Fruit fly (Drosophila melanogaster) whole organism, wandering third instar larva: ENCODE measurements around the gene Cep97.

ENCODE experiments used
- Abd-B ChIP-seq: fragments of >200 bp; optimal IDR thresholded peaks from 2 replicates; lab custom pipeline; 2017; ENCODE audit warnings: missing biosample characterization, missing genetic modification characterization
- CG32264 ChIP-seq: fragments of 200-800 bp; sonication (Bioruptor generic); optimal IDR thresholded peaks from 2 replicates; lab custom pipeline; 2016; ENCODE audit warnings: missing biosample characterization, missing genetic modification characterization
- CG9705 ChIP-seq: fragments of 200-800 bp; sonication (Bioruptor generic); optimal IDR thresholded peaks from 2 replicates; lab custom pipeline; 2018; ENCODE audit warnings: missing biosample characterization, mild to moderate bottlenecking, missing genetic modification characterization
- CrebA ChIP-seq: fragments of 200-800 bp; sonication (Bioruptor generic); optimal IDR thresholded peaks from 2 replicates; lab custom pipeline; 2016; ENCODE audit warnings: missing biosample characterization, mild to moderate bottlenecking, missing genetic modification characterization, borderline replicate concordance
- Dfd ChIP-seq: fragments of >200 bp; optimal IDR thresholded peaks from 2 replicates; lab custom pipeline; 2017; ENCODE audit warnings: missing biosample characterization, missing genetic modification characterization
- Dif ChIP-seq: fragments of 200-275, 200-300 bp; sonication (Bioruptor generic); optimal IDR thresholded peaks from 2 replicates; lab custom pipeline; 2018; ENCODE audit warnings: missing biosample characterization, missing genetic modification characterization; ENCODE audit not compliant: partially characterized antibody
- GATAd ChIP-seq: sonication (Bioruptor generic); optimal IDR thresholded peaks from 2 replicates; lab custom pipeline; 2016; ENCODE audit warnings: missing biosample characterization, missing genetic modification characterization
- HLH106 ChIP-seq: fragments of 200-800 bp; optimal IDR thresholded peaks from 3 replicates; lab custom pipeline; 2019; ENCODE audit warnings: missing biosample characterization, mild to moderate bottlenecking, missing genetic modification characterization, moderate library complexity
- Hnf4 ChIP-seq: fragments of 200-800 bp; sonication (Bioruptor generic); optimal IDR thresholded peaks from 2 replicates; lab custom pipeline; 2016; ENCODE audit warnings: missing biosample characterization, mild to moderate bottlenecking, missing genetic modification characterization
- Hr78 ChIP-seq: fragments of >200 bp; optimal IDR thresholded peaks from 2 replicates; lab custom pipeline; 2017; ENCODE audit warnings: missing biosample characterization, missing genetic modification characterization
- Hr83 ChIP-seq: fragments of 200-300 bp; sonication (Bioruptor generic); optimal IDR thresholded peaks from 2 replicates; lab custom pipeline; 2016; ENCODE audit warnings: missing biosample characterization, mild to moderate bottlenecking, missing genetic modification characterization, moderate library complexity; ENCODE audit not compliant: poor library complexity, severe bottlenecking
- Jra ChIP-seq: sonication (Bioruptor generic); optimal IDR thresholded peaks from 2 replicates; lab custom pipeline; 2016; ENCODE audit warnings: missing biosample characterization, missing genetic modification characterization
- Mio ChIP-seq: sonication (Bioruptor generic); optimal IDR thresholded peaks from 2 replicates; lab custom pipeline; 2016; ENCODE audit warnings: missing biosample characterization, missing genetic modification characterization
- Myc ChIP-seq: fragments of >200 bp; optimal IDR thresholded peaks from 2 replicates; lab custom pipeline; 2017
- N ChIP-seq: fragments of >200 bp; optimal IDR thresholded peaks from 2 replicates; lab custom pipeline; 2018; ENCODE audit warnings: missing biosample characterization, missing external identifiers, missing genetic modification characterization
- OdsH ChIP-seq: fragments of 200-800 bp; sonication (Bioruptor generic); optimal IDR thresholded peaks from 2 replicates; lab custom pipeline; 2016; ENCODE audit warnings: missing biosample characterization, mild to moderate bottlenecking, missing genetic modification characterization
- Rel ChIP-seq, 2 experiments: fragments of 200-800 bp; sonication (Bioruptor generic) in 1 of 2; optimal IDR thresholded peaks; 2 replicates in 1 of 2; 3 replicates in 1 of 2; lab custom pipeline; 2016 to 2019; ENCODE audit warnings: mild to moderate bottlenecking in 2 of 2, missing biosample characterization in 2 of 2, missing genetic modification characterization in 2 of 2, moderate library complexity in 1 of 2
- Sp1 ChIP-seq: fragments of 200-800 bp; sonication (Bioruptor generic); optimal IDR thresholded peaks from 3 replicates; lab custom pipeline; 2019; ENCODE audit warnings: missing biosample characterization, mild to moderate bottlenecking, missing genetic modification characterization, moderate library complexity
- Vsx2 ChIP-seq: fragments of 200-300, 225-300 bp; sonication (Bioruptor generic); optimal IDR thresholded peaks from 2 replicates; lab custom pipeline; 2018; ENCODE audit warnings: missing biosample characterization, missing genetic modification characterization; ENCODE audit not compliant: partially characterized antibody
- br ChIP-seq: fragments of 200-800 bp; sonication (Bioruptor generic); optimal IDR thresholded peaks from 2 replicates; lab custom pipeline; 2016; ENCODE audit warnings: missing biosample characterization, missing genetic modification characterization
- brk ChIP-seq: fragments of 200-800 bp; sonication (Bioruptor generic); optimal IDR thresholded peaks from 2 replicates; lab custom pipeline; 2016; ENCODE audit warnings: missing biosample characterization, mild to moderate bottlenecking, missing genetic modification characterization
- dl ChIP-seq, 2 experiments: fragments of 175-275, 200-275 bp in 1 of 2; fragments of 200-275 bp in 1 of 2; sonication (Bioruptor generic); optimal IDR thresholded peaks; lab custom pipeline; 2018; ENCODE audit warnings: mild to moderate bottlenecking in 2 of 2, missing biosample characterization in 2 of 2, missing genetic modification characterization in 2 of 2, moderate library complexity in 2 of 2; ENCODE audit not compliant: partially characterized antibody in 2 of 2, insufficient read depth in 1 of 2
- dmrt93B ChIP-seq: fragments of 200-800 bp; sonication (Bioruptor generic); optimal IDR thresholded peaks from 2 replicates; lab custom pipeline; 2018; ENCODE audit warnings: missing biosample characterization, mild to moderate bottlenecking, missing genetic modification characterization
- dsf ChIP-seq: sonication (Bioruptor generic); optimal IDR thresholded peaks from 2 replicates; lab custom pipeline; 2016; ENCODE audit warnings: missing biosample characterization, missing genetic modification characterization, borderline replicate concordance
- ey ChIP-seq: fragments of 200-800 bp; sonication (Bioruptor generic); optimal IDR thresholded peaks from 2 replicates; lab custom pipeline; 2016; ENCODE audit warnings: missing biosample characterization, missing genetic modification characterization
- foxo ChIP-seq, 2 experiments: fragments of 200-800 bp; sonication (Bioruptor generic); optimal IDR thresholded peaks; 2 replicates in 1 of 2; 3 replicates in 1 of 2; lab custom pipeline; 2016 to 2017; ENCODE audit warnings: missing biosample characterization in 2 of 2, missing genetic modification characterization in 2 of 2
- fru ChIP-seq: fragments of 200-800 bp; sonication (Bioruptor generic); optimal IDR thresholded peaks from 3 replicates; lab custom pipeline; 2016; ENCODE audit warnings: missing biosample characterization, mild to moderate bottlenecking, missing genetic modification characterization
- h ChIP-seq: fragments of 200-800 bp; sonication (Bioruptor generic); optimal IDR thresholded peaks from 3 replicates; lab custom pipeline; 2016; ENCODE audit warnings: missing biosample characterization, mild to moderate bottlenecking, missing genetic modification characterization
- jim ChIP-seq: fragments of 175-275, 200-325 bp; sonication (Bioruptor generic); optimal IDR thresholded peaks from 2 replicates; lab custom pipeline; 2016; ENCODE audit warnings: missing biosample characterization, mild to moderate bottlenecking, missing genetic modification characterization
- lola ChIP-seq: fragments of >200 bp; optimal IDR thresholded peaks from 2 replicates; lab custom pipeline; 2017; ENCODE audit warnings: missing biosample characterization, missing genetic modification characterization
- pan ChIP-seq: fragments of >200 bp; optimal IDR thresholded peaks from 2 replicates; lab custom pipeline; 2017
- psq ChIP-seq: fragments of 200-800 bp; sonication (Bioruptor generic); optimal IDR thresholded peaks from 3 replicates; lab custom pipeline; 2017; ENCODE audit warnings: missing biosample characterization, mild to moderate bottlenecking, missing genetic modification characterization, moderate library complexity
- rgr ChIP-seq: fragments of 200-800 bp; sonication (Bioruptor generic); optimal IDR thresholded peaks from 3 replicates; lab custom pipeline; 2016; ENCODE audit warnings: missing biosample characterization, mild to moderate bottlenecking, missing genetic modification characterization
- sage ChIP-seq: fragments of 200-800 bp; sonication (Bioruptor generic); optimal IDR thresholded peaks from 2 replicates; lab custom pipeline; 2016; ENCODE audit warnings: missing biosample characterization, mild to moderate bottlenecking, missing genetic modification characterization
- sv ChIP-seq: fragments of 200-800 bp; sonication (Bioruptor generic); optimal IDR thresholded peaks from 3 replicates; lab custom pipeline; 2016; ENCODE audit warnings: missing biosample characterization, missing genetic modification characterization
- tai ChIP-seq: sonication (Bioruptor generic); optimal IDR thresholded peaks from 2 replicates; lab custom pipeline; 2016; ENCODE audit warnings: missing biosample characterization, missing genetic modification characterization
- usp ChIP-seq: fragments of >200 bp; optimal IDR thresholded peaks from 2 replicates; lab custom pipeline; 2017; ENCODE audit warnings: missing biosample characterization, missing genetic modification characterization
- woc ChIP-seq: sonication (Bioruptor generic); optimal IDR thresholded peaks from 2 replicates; lab custom pipeline; 2016; ENCODE audit warnings: missing biosample characterization, mild to moderate bottlenecking, missing genetic modification characterization

Cep97 gene

dm6 chr2L:3856372-3856771, 11.1 kb upstream of the Cep97 start:
- TF ChIP-seq psq (no peak), woc (GFP tag; lab: Kevin White, UChicago) (peak; percentile 30), brk (GFP tag; lab: Kevin White, UChicago) (no peak), Myc (lab: Kevin White, UChicago) (no peak), Vsx2 (GFP tag; lab: Kevin White, UChicago) (no peak), Dfd (no peak), dsf (GFP tag; lab: Kevin White, UChicago) (no peak), Rel (GFP tag; optimal IDR thresholded peaks at IDR 0.05; lab: Kevin White, UChicago) (no peak), Rel (tag; optimal IDR thresholded peaks at IDR 0.05; lab: Kevin White, UChicago) (no peak), GATAd (GFP tag; lab: Kevin White, UChicago) (no peak), br (GFP tag; lab: Kevin White, UChicago) (peak; percentile 29), HLH106 (tag; lab: Kevin White, UChicago) (peak; percentile 31), h (GFP tag; lab: Kevin White, UChicago) (peak; percentile 21), pan (lab: Kevin White, UChicago) (no peak), Hr83 (no peak), foxo (GFP tag; optimal IDR thresholded peaks at IDR 0.05; lab: Kevin White, UChicago) (peak in 1 of 2 experiments; percentile 31), sv (no peak), Hr78 (GFP tag; lab: Kevin White, UChicago) (no peak), Dif (GFP tag; lab: Kevin White, UChicago) (no peak), usp (GFP tag; lab: Kevin White, UChicago) (no peak), dl (GFP tag; optimal IDR thresholded peaks at IDR 0.05; lab: Kevin White, UChicago; ENCODE audit: insufficient read depth in 1 of 2, partially characterized antibody in 2 of 2) (no peak), dmrt93B (no peak), OdsH (GFP tag; lab: Kevin White, UChicago) (no peak), tai (GFP tag; lab: Kevin White, UChicago) (no peak), jim (GFP tag; lab: Kevin White, UChicago) (no peak), ey (GFP tag; lab: Kevin White, UChicago) (no peak), Sp1 (GFP tag; lab: Kevin White, UChicago) (peak; percentile 2), N (GFP tag; lab: Kevin White, UChicago) (no peak), Mio (GFP tag; lab: Kevin White, UChicago) (no peak), CG9705 (no peak), sage (GFP tag; lab: Kevin White, UChicago) (no peak), fru (GFP tag; lab: Kevin White, UChicago) (peak; percentile 39), Jra (GFP tag; lab: Kevin White, UChicago) (no peak), lola (GFP tag; lab: Kevin White, UChicago) (no peak), CrebA (GFP tag; lab: Kevin White, UChicago) (no peak)

DNA sequence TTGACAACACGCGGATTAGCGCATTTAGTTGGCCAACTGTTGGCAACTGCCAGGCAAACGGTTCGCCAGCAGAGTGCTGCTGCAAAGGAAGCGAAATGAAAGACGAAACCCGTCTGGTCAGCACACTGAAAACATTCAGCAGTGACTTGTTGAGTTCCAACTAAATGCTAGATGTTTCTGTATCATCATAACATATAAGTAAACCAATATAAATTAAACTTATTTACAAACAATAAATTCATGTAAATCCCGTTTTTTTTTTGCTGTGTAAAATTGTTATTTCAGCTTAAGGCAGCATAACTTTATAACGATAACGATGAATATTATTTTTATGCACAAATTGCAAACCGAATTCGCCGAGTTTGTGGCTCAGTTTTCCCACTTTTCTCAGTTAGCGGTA, 9.4 kb upstream of the Cep97 start:
- TF ChIP-seq usp (GFP tag; lab: Kevin White, UChicago) (no peak), tai (GFP tag; lab: Kevin White, UChicago) (peak; percentile 29), GATAd (GFP tag; lab: Kevin White, UChicago) (no peak), brk (GFP tag; lab: Kevin White, UChicago) (no peak), Jra (GFP tag; lab: Kevin White, UChicago) (no peak), psq (peak; percentile 22), Myc (lab: Kevin White, UChicago) (no peak), sage (GFP tag; lab: Kevin White, UChicago) (peak; percentile 10), foxo (GFP tag; optimal IDR thresholded peaks at IDR 0.05; lab: Kevin White, UChicago) (peak in 1 of 2 experiments; percentile 50), Mio (GFP tag; lab: Kevin White, UChicago) (no peak), br (GFP tag; lab: Kevin White, UChicago) (peak; percentile 4), h (GFP tag; lab: Kevin White, UChicago) (peak; percentile 59), Sp1 (GFP tag; lab: Kevin White, UChicago) (peak; percentile 34), dl (GFP tag; optimal IDR thresholded peaks at IDR 0.05; lab: Kevin White, UChicago; ENCODE audit: insufficient read depth in 1 of 2, partially characterized antibody in 2 of 2) (no peak), Abd-B (no peak), dmrt93B (no peak), Rel (GFP tag; optimal IDR thresholded peaks at IDR 0.05; lab: Kevin White, UChicago) (no peak), Rel (tag; optimal IDR thresholded peaks at IDR 0.05; lab: Kevin White, UChicago) (no peak), pan (lab: Kevin White, UChicago) (no peak), sv (no peak), lola (GFP tag; lab: Kevin White, UChicago) (no peak), Dfd (no peak), woc (GFP tag; lab: Kevin White, UChicago) (no peak), CG9705 (no peak), CG32264 (GFP tag; lab: Kevin White, UChicago) (no peak), HLH106 (tag; lab: Kevin White, UChicago) (peak; percentile 14), Dif (GFP tag; lab: Kevin White, UChicago) (no peak), dsf (GFP tag; lab: Kevin White, UChicago) (no peak), jim (GFP tag; lab: Kevin White, UChicago) (no peak), N (GFP tag; lab: Kevin White, UChicago) (no peak), fru (GFP tag; lab: Kevin White, UChicago) (peak; percentile 53), CrebA (GFP tag; lab: Kevin White, UChicago) (no peak), Hr83 (no peak), ey (GFP tag; lab: Kevin White, UChicago) (peak; percentile 45), Hr78 (GFP tag; lab: Kevin White, UChicago) (no peak), rgr (peak; percentile 49), Hnf4 (GFP tag; lab: Kevin White, UChicago) (peak; percentile 20), OdsH (GFP tag; lab: Kevin White, UChicago) (peak; percentile 38), Vsx2 (GFP tag; lab: Kevin White, UChicago) (no peak)
